Fruit fly (Drosophila melanogaster) whole organism: ENCODE results near the gene CG34057.

Source experiments
- CG8478 ChIP-seq: fragments of >200 bp; optimal IDR thresholded peaks from 2 replicates; lab custom pipeline; 2018; ENCODE audit warnings: inconsistent platforms
- Dll ChIP-seq: fragments of >200 bp; optimal IDR thresholded peaks from 2 replicates; lab custom pipeline; 2017
- EcR ChIP-seq, 2 experiments: fragments of >200 bp; optimal IDR thresholded peaks; 2 replicates each; lab custom pipeline; 2017; ENCODE audit warnings: missing biosample characterization in 2 of 2, missing genetic modification characterization in 2 of 2, missing genetic modification reagents in 2 of 2
- pan ChIP-seq: fragments of >200 bp; optimal IDR thresholded peaks from 2 replicates; lab custom pipeline; 2017
- psq ChIP-seq: fragments of >200 bp; optimal IDR thresholded peaks from 2 replicates; lab custom pipeline; 2017
- usp ChIP-seq: fragments of >200 bp; optimal IDR thresholded peaks from 2 replicates; lab custom pipeline; 2017; ENCODE audit warnings: missing biosample characterization, missing genetic modification characterization, mixed read lengths

- TF ChIP-seq pan (lab: Kevin White, UChicago): no peak
- no peak for TF ChIP-seq Dll (lab: Kevin White, UChicago)
- no peak for TF ChIP-seq EcR (GFP tag; optimal IDR thresholded peaks at IDR 0.05; lab: Kevin White, UChicago)
- TF ChIP-seq CG8478 (lab: Kevin White, UChicago): no peak
- no peak for TF ChIP-seq psq (lab: Kevin White, UChicago)
- TF ChIP-seq usp (GFP tag; lab: Kevin White, UChicago): no peak
Observed at dm6 chr3L:875416-876011, 21.7 kb upstream of the CG34057 start.
